Worm (Caenorhabditis elegans) whole organism, L4/young adult: ENCODE data around the gene syx-5.

ENCODE experiments used
- W03F9.2 ChIP-seq: fragments of 150-350 bp; optimal IDR thresholded peaks from 2 replicates; lab custom pipeline; 2014; ENCODE audit warnings: missing biosample characterization, missing genetic modification characterization
- dao-5 ChIP-seq: sonication (generic microtip); optimal IDR thresholded peaks from 2 replicates; lab custom pipeline; 2016; ENCODE audit warnings: missing genotype, missing genetic modification characterization, moderate library complexity, missing compliant biosample characterization
- him-1 ChIP-seq: sonication (generic microtip); optimal IDR thresholded peaks from 2 replicates; lab custom pipeline; 2016; ENCODE audit warnings: missing genotype, missing genetic modification reagents, missing genetic modification characterization, missing compliant biosample characterization

DNA sequence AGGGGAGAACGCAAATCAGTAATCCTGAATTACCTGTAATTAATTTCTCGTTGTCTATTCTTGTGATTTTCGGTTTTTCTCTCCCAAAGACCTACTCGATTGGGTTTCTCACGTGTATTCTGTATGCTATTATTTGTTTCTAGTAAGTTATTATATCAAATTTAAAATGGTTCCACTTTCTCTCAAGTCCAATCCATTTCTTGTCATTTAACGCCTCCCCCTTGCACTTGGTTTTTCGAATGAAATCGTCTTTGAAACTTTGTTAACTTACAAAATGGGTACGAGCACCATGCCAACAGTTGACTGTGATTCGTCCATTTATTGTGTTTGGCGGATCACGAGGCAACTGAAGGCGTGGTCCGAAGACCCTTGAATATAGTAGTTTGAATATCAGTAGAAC, 4.9 kb downstream of the syx-5 start:
- no peak for TF ChIP-seq him-1 (tag; lab: Kevin White, UChicago)
- TF ChIP-seq dao-5 (tag; lab: Kevin White, UChicago), result no peak
- no peak for TF ChIP-seq W03F9.2
